Worm (Caenorhabditis elegans) whole organism, L3 larva: ENCODE results near the gene ahsa-1.
A peak's percentile ranks its signal among the peaks of the same experiment; 100 is the strongest.

Experiments used
- R02D3.7 ChIP-seq: fragments of 150-350 bp; optimal IDR thresholded peaks from 2 replicates; lab custom pipeline; 2014; ENCODE audit warnings: missing biosample characterization, missing genetic modification characterization
- ZK546.5 ChIP-seq: sonication (generic microtip); optimal IDR thresholded peaks from 2 replicates; lab custom pipeline; 2017; ENCODE audit warnings: missing biosample characterization, missing genetic modification characterization
- aly-2 ChIP-seq: fragments of 150-350 bp; optimal IDR thresholded peaks from 2 replicates; lab custom pipeline; 2014; ENCODE audit warnings: missing biosample characterization, missing genetic modification characterization
- ama-1 ChIP-seq: fragments of 150-350 bp; optimal IDR thresholded peaks from 2 replicates; lab custom pipeline; 2018
- ceh-16 ChIP-seq: sonication (generic microtip); optimal IDR thresholded peaks from 2 replicates; lab custom pipeline; 2017; ENCODE audit warnings: missing biosample characterization, missing genetic modification characterization
- ceh-28 ChIP-seq: fragments of 150-350 bp; optimal IDR thresholded peaks from 2 replicates; lab custom pipeline; 2014; ENCODE audit warnings: missing biosample characterization, missing genetic modification reagents, missing genetic modification characterization
- ceh-82 ChIP-seq: fragments of 150-350 bp; optimal IDR thresholded peaks from 2 replicates; lab custom pipeline; 2014; ENCODE audit warnings: missing biosample characterization, missing genetic modification characterization
- ceh-9 ChIP-seq: sonication (generic microtip); optimal IDR thresholded peaks from 2 replicates; lab custom pipeline; 2018; ENCODE audit warnings: missing biosample characterization, missing genetic modification characterization
- daf-12 ChIP-seq: fragments of 150-350 bp; optimal IDR thresholded peaks from 2 replicates; lab custom pipeline; 2014; ENCODE audit warnings: missing biosample characterization, missing genetic modification reagents, missing genetic modification characterization
- egl-27 ChIP-seq: sonication (generic microtip); optimal IDR thresholded peaks from 4 replicates; lab custom pipeline; 2017; ENCODE audit warnings: missing biosample characterization, missing genetic modification reagents, missing genetic modification characterization
- egl-5 ChIP-seq: fragments of 150-350 bp; optimal IDR thresholded peaks from 2 replicates; lab custom pipeline; 2017; ENCODE audit warnings: missing biosample characterization, missing genetic modification reagents, missing genetic modification characterization, inconsistent platforms
- elt-1 ChIP-seq: fragments of 150-350 bp; optimal IDR thresholded peaks from 2 replicates; lab custom pipeline; 2014; ENCODE audit warnings: missing biosample characterization, missing genetic modification characterization
- elt-2 ChIP-seq: sonication (generic microtip); optimal IDR thresholded peaks from 2 replicates; lab custom pipeline; 2016; ENCODE audit warnings: missing genetic modification reagents, mild to moderate bottlenecking, missing genetic modification characterization, missing compliant biosample characterization
- elt-3 ChIP-seq, 3 experiments: fragments of 150-350 bp in 1 of 3; sonication (generic microtip) in 2 of 3; optimal IDR thresholded peaks; 2 replicates in 2 of 3; 4 replicates in 1 of 3; lab custom pipeline; 2014 to 2017; ENCODE audit warnings: missing biosample characterization in 3 of 3, missing genetic modification characterization in 3 of 3
- eor-1 ChIP-seq, 2 experiments: fragments of 150-350 bp; optimal IDR thresholded peaks; 2 replicates each; lab custom pipeline; 2014 to 2018; ENCODE audit warnings: missing biosample characterization in 2 of 2, missing genetic modification characterization in 2 of 2
- fkh-10 ChIP-seq: sonication (generic microtip); optimal IDR thresholded peaks from 2 replicates; lab custom pipeline; 2017; ENCODE audit warnings: missing biosample characterization, missing genetic modification reagents, missing genetic modification characterization
- fkh-2 ChIP-seq: fragments of 150-350 bp; optimal IDR thresholded peaks from 2 replicates; lab custom pipeline; 2014; ENCODE audit warnings: missing biosample characterization, missing genetic modification reagents, missing genetic modification characterization
- fos-1 ChIP-seq: fragments of 150-350 bp; optimal IDR thresholded peaks from 2 replicates; lab custom pipeline; 2014; ENCODE audit warnings: missing biosample characterization, missing genetic modification characterization
- hmg-11 ChIP-seq: sonication (generic microtip); optimal IDR thresholded peaks from 2 replicates; lab custom pipeline; 2016; ENCODE audit warnings: missing genetic modification characterization, missing compliant biosample characterization
- jun-1 ChIP-seq: fragments of 150-350 bp; optimal IDR thresholded peaks from 2 replicates; lab custom pipeline; 2014; ENCODE audit warnings: missing biosample characterization, missing genetic modification reagents, missing genetic modification characterization
- lin-15B ChIP-seq: fragments of 150-350 bp; optimal IDR thresholded peaks from 2 replicates; lab custom pipeline; 2014; ENCODE audit warnings: missing biosample characterization, missing genetic modification characterization
- lin-39 ChIP-seq: fragments of 150-350 bp; optimal IDR thresholded peaks from 2 replicates; lab custom pipeline; 2018; ENCODE audit warnings: missing biosample characterization, missing genetic modification reagents, missing genetic modification characterization
- lsy-12 ChIP-seq: sonication (generic microtip); optimal IDR thresholded peaks from 2 replicates; lab custom pipeline; 2016; ENCODE audit warnings: mild to moderate bottlenecking, missing genetic modification characterization, missing compliant biosample characterization
- mdl-1 ChIP-seq: fragments of 150-350 bp; optimal IDR thresholded peaks from 2 replicates; lab custom pipeline; 2014; ENCODE audit warnings: missing biosample characterization, missing genetic modification characterization
- mml-1 ChIP-seq: fragments of 150-350 bp; sonication (generic microtip); optimal IDR thresholded peaks from 3 replicates; lab custom pipeline; 2014; ENCODE audit warnings: missing biosample characterization, missing genetic modification characterization
- nfya-1 ChIP-seq: sonication (generic microtip); optimal IDR thresholded peaks from 2 replicates; lab custom pipeline; 2017; ENCODE audit warnings: missing genetic modification characterization, mild to moderate bottlenecking, missing compliant biosample characterization, antibody characterized with exemption, moderate library complexity; ENCODE audit not compliant: insufficient read depth
- nhr-11 ChIP-seq: fragments of 150-350 bp; optimal IDR thresholded peaks from 2 replicates; lab custom pipeline; 2014; ENCODE audit warnings: missing biosample characterization, missing genetic modification characterization
- nhr-12 ChIP-seq: fragments of 150-350 bp; optimal IDR thresholded peaks from 2 replicates; lab custom pipeline; 2014; ENCODE audit warnings: missing biosample characterization, missing genetic modification characterization
- nhr-23 ChIP-seq: fragments of 150-350 bp; optimal IDR thresholded peaks from 2 replicates; lab custom pipeline; 2014; ENCODE audit warnings: missing biosample characterization, missing genetic modification reagents, missing genetic modification characterization
- nhr-237 ChIP-seq: fragments of 150-350 bp; optimal IDR thresholded peaks from 2 replicates; lab custom pipeline; 2014; ENCODE audit warnings: missing biosample characterization, missing genetic modification characterization
- nhr-25 ChIP-seq: sonication (generic microtip); optimal IDR thresholded peaks from 2 replicates; lab custom pipeline; 2017; ENCODE audit warnings: missing biosample characterization, missing genetic modification characterization
- nhr-28 ChIP-seq: fragments of 150-350 bp; optimal IDR thresholded peaks from 2 replicates; lab custom pipeline; 2014; ENCODE audit warnings: missing biosample characterization, missing genetic modification characterization
- nhr-43 ChIP-seq: sonication (generic microtip); optimal IDR thresholded peaks from 2 replicates; lab custom pipeline; 2016; ENCODE audit warnings: mild to moderate bottlenecking, missing genetic modification characterization, missing compliant biosample characterization; ENCODE audit not compliant: poor library complexity, severe bottlenecking
- nhr-67 ChIP-seq: fragments of 150-350 bp; optimal IDR thresholded peaks from 2 replicates; lab custom pipeline; 2014; ENCODE audit warnings: missing biosample characterization, missing genetic modification characterization
- nhr-76 ChIP-seq: fragments of 150-350 bp; sonication (generic microtip); optimal IDR thresholded peaks from 5 replicates; lab custom pipeline; 2014; ENCODE audit warnings: missing biosample characterization, missing genetic modification characterization
- nhr-77 ChIP-seq: fragments of 150-350 bp; optimal IDR thresholded peaks from 2 replicates; lab custom pipeline; 2014; ENCODE audit warnings: missing biosample characterization, missing genetic modification characterization
- pha-4 ChIP-seq: fragments of 150-350 bp; optimal IDR thresholded peaks from 2 replicates; lab custom pipeline; 2014; ENCODE audit warnings: missing biosample characterization, missing genetic modification reagents, missing genetic modification characterization
- pqm-1 ChIP-seq: fragments of 150-350 bp; optimal IDR thresholded peaks from 2 replicates; lab custom pipeline; 2017; ENCODE audit warnings: missing biosample characterization, missing genetic modification characterization, inconsistent platforms
- sea-2 ChIP-seq: fragments of 150-350 bp; sonication (generic microtip); optimal IDR thresholded peaks from 4 replicates; lab custom pipeline; 2014; ENCODE audit warnings: missing biosample characterization, missing genetic modification reagents, missing genetic modification characterization
- skn-1 ChIP-seq: fragments of 150-350 bp; optimal IDR thresholded peaks from 2 replicates; lab custom pipeline; 2014; ENCODE audit warnings: missing biosample characterization, missing genetic modification characterization
- snpc-4 ChIP-seq: fragments of 150-350 bp; optimal IDR thresholded peaks from 2 replicates; lab custom pipeline; 2014; ENCODE audit warnings: missing biosample characterization, missing genetic modification characterization
- tbx-2 ChIP-seq: sonication (generic microtip); optimal IDR thresholded peaks from 2 replicates; lab custom pipeline; 2016; ENCODE audit warnings: mild to moderate bottlenecking, missing genetic modification characterization, missing compliant biosample characterization
- unc-39 ChIP-seq: sonication (generic microtip); optimal IDR thresholded peaks from 4 replicates; lab custom pipeline; 2017; ENCODE audit warnings: missing biosample characterization, missing genetic modification characterization
- unc-62 ChIP-seq: fragments of 150-350 bp; sonication (generic microtip); optimal IDR thresholded peaks from 4 replicates; lab custom pipeline; 2014; ENCODE audit warnings: missing biosample characterization, missing genetic modification reagents, missing genetic modification characterization
- zag-1 ChIP-seq: fragments of 150-350 bp; optimal IDR thresholded peaks from 2 replicates; lab custom pipeline; 2014; ENCODE audit warnings: missing biosample characterization, missing genetic modification characterization
- ztf-11 ChIP-seq: fragments of 150-350 bp; optimal IDR thresholded peaks from 2 replicates; lab custom pipeline; 2014; ENCODE audit warnings: missing biosample characterization, missing genetic modification characterization
- ztf-4 ChIP-seq: fragments of 150-350 bp; optimal IDR thresholded peaks from 2 replicates; lab custom pipeline; 2014; ENCODE audit warnings: missing biosample characterization, missing genetic modification characterization

ahsa-1 gene

DNA sequence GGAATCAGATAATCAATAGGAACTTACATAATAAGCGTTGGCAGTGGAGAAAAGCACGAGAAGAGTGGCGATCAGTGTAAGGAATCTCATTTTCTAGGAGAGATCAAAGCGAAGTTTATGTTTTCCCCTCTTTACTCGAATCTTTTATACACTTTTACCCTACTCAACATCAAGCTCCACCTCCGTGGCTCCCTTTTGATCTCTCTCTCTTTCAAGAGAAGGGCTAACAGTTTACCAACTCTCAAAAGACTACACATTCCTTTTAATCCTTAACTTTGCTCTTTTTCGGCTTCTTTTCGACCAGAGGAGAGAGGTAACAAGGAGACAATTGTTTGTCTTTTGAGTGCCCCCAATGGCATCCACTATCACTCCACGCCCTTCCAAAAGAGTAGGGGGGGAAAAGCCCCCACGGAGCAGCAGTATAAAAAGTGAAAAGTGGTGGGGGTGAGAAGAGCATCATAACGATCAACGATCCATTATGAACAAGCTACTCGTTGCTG is 2.1 kb upstream of the ahsa-1 start, which contains the start of the genes C01G10.15 and C01G10.6:
Gene C01G10.15, minus strand, starts transcription at position 101 of the 500 bp plus-strand sequence.
Gene C01G10.6, plus strand, starts transcription at position 450 of the 500 bp plus-strand sequence.
- no peak for TF ChIP-seq ztf-4 (tag; lab: Kevin White, UChicago)
- peak; percentile 27 for TF ChIP-seq pha-4 (tag; lab: Kevin White, UChicago)

DNA sequence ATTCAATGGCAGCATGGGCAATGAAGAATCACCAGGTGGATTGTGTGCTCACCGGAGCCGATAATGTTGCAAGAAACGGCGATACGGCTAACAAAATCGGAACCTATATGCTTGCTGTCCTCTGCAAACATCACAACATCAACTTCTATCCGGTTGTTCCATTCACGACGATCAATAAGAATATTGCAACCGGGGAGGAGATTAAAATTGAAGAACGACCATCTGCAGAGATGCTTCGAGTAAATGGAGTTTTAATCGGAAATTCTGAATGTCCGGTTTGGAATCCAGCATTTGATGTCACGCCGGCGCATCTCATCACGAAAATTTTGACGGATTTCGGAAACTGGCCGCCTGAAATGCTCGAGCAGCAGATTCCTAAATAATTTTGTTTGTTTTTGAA is 1.5 kb downstream of the ahsa-1 start:
- TF ChIP-seq elt-2 (tag; lab: Kevin White, UChicago) (peak; percentile 15), lsy-12 (no peak), ztf-4 (tag; lab: Kevin White, UChicago) (no peak), mml-1 (tag; lab: Kevin White, UChicago) (no peak), nhr-23 (tag; lab: Kevin White, UChicago) (no peak), eor-1 (tag; optimal IDR thresholded peaks at IDR 0.05; lab: Kevin White, UChicago) (no peak), tbx-2 (no peak), R02D3.7 (no peak), ama-1 (lab: Kevin White, UChicago) (peak; percentile 84)

DNA sequence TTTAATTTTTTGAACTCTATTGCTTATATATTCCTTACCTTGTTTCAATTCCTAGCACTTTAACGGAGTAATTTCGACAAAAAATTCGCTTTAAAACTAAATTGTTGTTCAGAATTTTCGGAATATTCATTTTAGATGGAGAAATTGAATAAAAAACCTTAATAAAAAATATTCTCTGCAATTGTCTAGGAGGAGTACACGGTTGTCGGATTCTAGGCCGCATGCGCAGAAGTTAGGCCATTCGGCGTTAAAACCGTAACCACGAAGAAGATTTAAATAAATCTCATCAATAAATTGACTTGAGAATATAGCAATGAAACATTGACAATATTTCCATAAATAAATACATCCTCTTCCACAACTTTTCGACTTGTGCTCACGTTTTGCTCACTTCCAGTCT is 2.9 kb downstream of the ahsa-1 start, which contains the start of the genes C01G10.10 and C01G10.9:
Gene C01G10.10, minus strand, starts transcription at position 151 of the 400 bp plus-strand sequence.
Gene C01G10.9, plus strand, starts transcription at position 240 of the 400 bp plus-strand sequence.
- TF ChIP-seq nfya-1 (tag; lab: Kevin White, UChicago) (peak; percentile 39), aly-2 (tag; lab: Kevin White, UChicago) (no peak), skn-1 (tag; lab: Kevin White, UChicago) (no peak), fkh-2 (no peak), nhr-23 (tag; lab: Kevin White, UChicago) (peak; percentile 43), nhr-77 (tag; lab: Kevin White, UChicago) (no peak), fkh-10 (GFP tag; lab: Kevin White, UChicago) (no peak), mml-1 (tag; lab: Kevin White, UChicago) (no peak), nhr-12 (no peak), ztf-4 (tag; lab: Kevin White, UChicago) (no peak), R02D3.7 (peak; percentile 9), nhr-11 (tag; lab: Kevin White, UChicago) (no peak), ceh-28 (tag; lab: Kevin White, UChicago) (no peak), zag-1 (tag; lab: Kevin White, UChicago) (no peak), snpc-4 (tag; lab: Kevin White, UChicago) (peak; percentile 62), egl-27 (tag; lab: Kevin White, UChicago) (no peak), hmg-11 (tag; lab: Kevin White, UChicago) (peak; percentile 33), nhr-25 (tag; lab: Kevin White, UChicago) (peak; percentile 8), tbx-2 (no peak), ceh-9 (tag; lab: Kevin White, UChicago) (no peak), ceh-82 (tag; lab: Kevin White, UChicago) (no peak), nhr-237 (tag; lab: Kevin White, UChicago) (no peak), elt-3 (tag; optimal IDR thresholded peaks at IDR 0.05; lab: Kevin White, UChicago) (no peak), nhr-76 (no peak), ceh-16 (tag; lab: Kevin White, UChicago) (no peak), unc-39 (tag; lab: Kevin White, UChicago) (no peak), pqm-1 (tag; lab: Kevin White, UChicago) (no peak), lsy-12 (no peak), lin-15B (tag; lab: Kevin White, UChicago) (peak; percentile 57), sea-2 (no peak), nhr-28 (tag; lab: Kevin White, UChicago) (no peak), pha-4 (tag; lab: Kevin White, UChicago) (peak; percentile 66), ZK546.5 (tag; lab: Kevin White, UChicago) (no peak), fos-1 (no peak), daf-12 (tag; lab: Kevin White, UChicago) (no peak), lin-39 (tag; lab: Kevin White, UChicago) (peak; percentile 16), nhr-43 (tag; lab: Kevin White, UChicago) (peak; percentile 91), ama-1 (lab: Kevin White, UChicago) (no peak), elt-2 (tag; lab: Kevin White, UChicago) (peak; percentile 41), jun-1 (tag; lab: Kevin White, UChicago) (no peak), mdl-1 (tag; lab: Kevin White, UChicago) (no peak), eor-1 (tag; optimal IDR thresholded peaks at IDR 0.05; lab: Kevin White, UChicago) (peak in 1 of 2 experiments; percentile 67), ztf-11 (tag; lab: Kevin White, UChicago) (no peak), egl-5 (tag; lab: Kevin White, UChicago) (no peak), elt-1 (tag; lab: Kevin White, UChicago) (peak; percentile 8), unc-62 (GFP tag; lab: Kevin White, UChicago) (no peak), nhr-67 (tag; lab: Kevin White, UChicago) (no peak)
- TF ChIP-seq, all 47 proteins: peak for 13
